Worm (Caenorhabditis elegans): ENCODE results near the gene drd-10.

DNA sequence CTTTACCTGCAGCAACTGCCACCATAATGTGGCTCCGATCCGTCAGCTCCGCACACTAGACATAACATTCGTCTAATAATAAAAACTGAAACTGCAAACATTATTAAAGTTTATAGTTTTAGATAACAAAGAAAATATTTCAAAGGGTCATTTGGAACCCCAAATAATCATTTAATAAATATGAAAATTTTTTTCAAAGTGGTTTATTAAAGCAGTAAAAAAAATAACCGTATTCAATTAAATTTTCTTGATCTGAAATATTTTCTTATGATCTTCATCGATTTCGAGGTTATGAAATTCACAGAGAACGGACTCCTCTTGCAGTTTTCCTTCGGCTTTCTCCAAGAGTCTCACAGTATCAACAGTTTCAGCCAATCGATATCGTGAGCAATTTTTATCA is 21.5 kb upstream of the drd-10 start, which contains the start of gene nhr-163:
- TF ChIP-seq snpc-4 (tag; optimal IDR thresholded peaks at IDR 0.05) (no peak), unc-39 (tag; optimal IDR thresholded peaks at IDR 0.05) (no peak), nhr-23 (tag; optimal IDR thresholded peaks at IDR 0.05) (no peak), fkh-10 (GFP tag; optimal IDR thresholded peaks at IDR 0.05) (no peak), lin-39 (tag; optimal IDR thresholded peaks at IDR 0.05) (no peak), unc-62 (GFP tag; optimal IDR thresholded peaks at IDR 0.05) (no peak), sea-2 (GFP tag; optimal IDR thresholded peaks at IDR 0.05) (no peak), R02D3.7 (tag; optimal IDR thresholded peaks at IDR 0.05) (no peak), zag-1 (tag; optimal IDR thresholded peaks at IDR 0.05) (no peak), nhr-11 (tag; optimal IDR thresholded peaks at IDR 0.05) (no peak)

All from whole organism, L3 larva.